Worm (Caenorhabditis elegans): Measurements from ENCODE around the gene snx-13.
"Not testable (repeated sequence)": the region's sequence is repeated elsewhere in the genome, so short reads cannot be mapped to it uniquely, and the experiment has no call there.

DNA sequence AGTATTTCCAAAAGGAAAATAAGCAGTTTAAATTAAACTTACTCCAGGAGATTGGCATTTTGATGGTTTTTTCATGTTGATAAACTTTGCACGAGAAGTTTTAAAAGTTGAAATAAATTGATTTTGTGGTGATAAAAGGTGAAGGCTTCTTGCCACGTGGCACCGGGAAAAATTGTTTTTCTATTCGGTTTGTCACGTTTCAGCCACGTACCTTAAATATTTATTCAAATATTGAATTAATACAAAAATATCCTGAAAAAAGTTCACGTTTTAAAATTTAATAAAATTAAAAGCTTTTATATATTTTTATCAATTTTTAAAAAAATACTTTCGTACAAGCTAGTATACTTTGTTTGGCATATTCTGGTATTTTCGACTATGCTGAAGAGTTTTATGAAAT is 16.4 kb downstream of the snx-13 start, which contains the start of gene Y116A8C.24:
- not testable (repeated sequence) for TF ChIP-seq hlh-11 (tag; optimal IDR thresholded peaks at IDR 0.05); zag-1 (tag; optimal IDR thresholded peaks at IDR 0.05); ZK546.5 (tag; optimal IDR thresholded peaks at IDR 0.05); lim-7 (GFP tag; IDR thresholded peaks at IDR 0.05); nhr-76 (tag; optimal IDR thresholded peaks at IDR 0.05); daf-8 (GFP tag; IDR thresholded peaks at IDR 0.05)

All from whole organism, L4 larva.